Fruit fly (Drosophila melanogaster): Measurements from ENCODE around the gene Socs36E.

dm6 chr2L:18113079-18113478, 39.1 kb downstream of the Socs36E start, which contains the start of gene CG44476:
- no peak for TF ChIP-seq ttk (optimal IDR thresholded peaks at IDR 0.05)
- TF ChIP-seq psq (optimal IDR thresholded peaks at IDR 0.05): no peak
